Worm (Caenorhabditis elegans): ENCODE results near the gene tag-297.

tag-297 gene

DNA sequence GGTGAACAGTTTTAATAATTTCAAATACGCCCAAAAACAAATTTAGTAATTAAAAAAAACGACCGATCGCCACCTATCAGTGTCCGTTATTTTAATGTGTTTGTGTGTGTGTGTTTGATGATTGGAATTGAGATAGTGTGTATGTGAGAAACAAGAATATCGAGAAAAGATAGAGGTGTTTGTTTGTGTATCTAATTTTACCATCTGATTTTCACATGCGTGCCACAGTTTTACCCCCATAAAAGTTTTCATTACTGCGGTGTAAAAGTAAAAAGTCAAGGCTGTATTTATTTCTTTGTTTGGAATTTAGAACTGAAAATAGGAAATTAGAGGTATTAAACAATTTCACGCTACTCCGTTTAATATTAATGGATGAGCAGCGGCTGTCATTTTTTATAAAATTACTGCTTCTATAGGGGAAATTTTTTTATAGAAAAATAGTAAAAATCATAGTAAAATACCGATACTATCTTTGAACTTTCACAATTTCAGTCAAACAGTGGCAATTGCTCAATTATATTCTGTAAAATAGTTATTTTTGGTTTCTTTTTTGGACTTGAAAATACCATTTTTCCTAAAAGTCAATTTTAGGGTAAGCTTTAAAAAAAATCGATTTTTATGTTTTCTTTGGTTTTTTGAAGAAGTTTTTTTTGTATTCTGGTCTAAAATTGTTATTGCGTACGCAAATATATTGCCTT is 27.3 kb upstream of the tag-297 start (continued):
- no peak for TF ChIP-seq Y48G9A.11 (GFP tag; IDR thresholded peaks at IDR 0.05)
- TF ChIP-seq dve-1 (tag; optimal IDR thresholded peaks at IDR 0.05; ENCODE audit: insufficient read depth) = peak; percentile 15
- no peak for TF ChIP-seq ctbp-1 (GFP tag; IDR thresholded peaks at IDR 0.05)
- TF ChIP-seq unc-62 (GFP tag; optimal IDR thresholded peaks at IDR 0.05 in 1 of 2) = no peak
- no peak for TF ChIP-seq unc-62 (tag; optimal IDR thresholded peaks at IDR 0.05)
- TF ChIP-seq unc-130 (GFP tag; optimal IDR thresholded peaks at IDR 0.05) = no peak
- no peak for TF ChIP-seq zag-1 (tag; optimal IDR thresholded peaks at IDR 0.05)
- peak; percentile 61 for TF ChIP-seq pqm-1 (tag; optimal IDR thresholded peaks at IDR 0.05)
- no peak for TF ChIP-seq ztf-7 (tag; optimal IDR thresholded peaks at IDR 0.05)
- no peak for TF ChIP-seq mxl-2 (GFP tag; conservative IDR thresholded peaks at IDR 0.05)
- no peak for TF ChIP-seq arid-1 (GFP tag; conservative IDR thresholded peaks at IDR 0.05)
- TF ChIP-seq ceh-62 (tag; optimal IDR thresholded peaks at IDR 0.05) = no peak

DNA sequence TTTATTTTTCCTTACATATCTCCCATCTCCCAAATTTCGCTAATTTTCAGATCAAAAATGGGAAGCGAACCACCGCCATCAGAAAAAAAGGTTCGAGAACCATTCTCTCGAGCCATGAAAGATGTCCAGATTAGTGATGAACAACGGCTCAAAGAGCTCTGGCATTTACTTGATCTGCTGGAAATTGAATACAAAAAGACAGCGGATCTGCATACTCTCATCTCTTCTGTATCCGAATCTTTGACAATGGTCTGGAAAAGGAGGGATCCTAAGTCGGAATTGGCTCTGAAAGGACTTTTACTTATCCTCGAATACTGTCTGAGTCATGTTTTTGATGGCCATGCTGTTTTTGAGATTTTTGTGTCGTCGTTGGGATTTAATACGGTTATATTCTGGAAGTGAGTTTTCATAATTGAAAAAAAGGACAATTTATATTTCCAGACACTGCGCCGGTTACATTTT is 26.5 kb upstream of the tag-297 start, which contains the start of gene tps-2:
TSS of gene tps-2 (plus strand) at position 51 of the 462 bp plus-strand sequence.
- TF ChIP-seq T20F7.1 (GFP tag; optimal IDR thresholded peaks at IDR 0.05) (peak; percentile 0), F44E2.7 (GFP tag; IDR thresholded peaks at IDR 0.05) (no peak), ztf-11 (tag; optimal IDR thresholded peaks at IDR 0.05) (no peak), dmd-9 (GFP tag; IDR thresholded peaks at IDR 0.05) (no peak), nhr-102 (tag; optimal IDR thresholded peaks at IDR 0.05) (no peak), aha-1 (tag) (peak; percentile 96), ceh-44 (GFP tag; IDR thresholded peaks at IDR 0.05) (no peak), Y75B8A.6 (GFP tag; IDR thresholded peaks at IDR 0.05) (peak; percentile 5; the same call in 1 of the 2 replicates), nhr-77 (tag; optimal IDR thresholded peaks at IDR 0.05) (no peak), nhr-28 (tag; optimal IDR thresholded peaks at IDR 0.05) (no peak), lim-7 (GFP tag; IDR thresholded peaks at IDR 0.05) (no peak), attf-4 (tag; optimal IDR thresholded peaks at IDR 0.05) (no peak), sdz-12 (GFP tag; optimal IDR thresholded peaks at IDR 0.05) (peak; percentile 28), D1046.2 (GFP tag; IDR thresholded peaks at IDR 0.05) (no peak), lin-38 (GFP tag; IDR thresholded peaks at IDR 0.05) (no peak), T26A8.4 (GFP tag; IDR thresholded peaks at IDR 0.05) (no peak), nhr-48 (tag; optimal IDR thresholded peaks at IDR 0.05) (no peak), egl-43 (GFP tag; IDR thresholded peaks at IDR 0.05) (no peak), cey-2 (tag; optimal IDR thresholded peaks at IDR 0.05; ENCODE audit: borderline replicate concordance, insufficient read depth) (no peak), ces-1 (GFP tag; optimal IDR thresholded peaks at IDR 0.05) (no peak), ctbp-1 (GFP tag; IDR thresholded peaks at IDR 0.05) (peak; percentile 29; the same call in 1 of the 2 replicates), mep-1 (tag; optimal IDR thresholded peaks at IDR 0.05) (peak; percentile 9), arid-1 (GFP tag; conservative IDR thresholded peaks at IDR 0.05) (peak; percentile 12; the same call in 1 of the 2 replicates), mdl-1 (tag; optimal IDR thresholded peaks at IDR 0.05) (no peak), mxl-3 (GFP tag; optimal IDR thresholded peaks at IDR 0.05) (no peak), fos-1 (tag; optimal IDR thresholded peaks at IDR 0.05) (no peak), mdt-29 (GFP tag; IDR thresholded peaks at IDR 0.05) (no peak; the same call in 1 of the 2 replicates), zag-1 (tag; optimal IDR thresholded peaks at IDR 0.05) (no peak), nhr-237 (tag; optimal IDR thresholded peaks at IDR 0.05) (no peak), R02D3.7 (tag; optimal IDR thresholded peaks at IDR 0.05) (no peak), zip-2 (tag; optimal IDR thresholded peaks at IDR 0.05) (no peak), nhr-25 (tag; optimal IDR thresholded peaks at IDR 0.05; ENCODE audit: borderline replicate concordance, insufficient read depth) (no peak), duxl-1 (tag; optimal IDR thresholded peaks at IDR 0.05; ENCODE audit: poor library complexity) (no peak), jun-1 (tag; optimal IDR thresholded peaks at IDR 0.05) (no peak), hlh-11 (tag; optimal IDR thresholded peaks at IDR 0.05) (no peak), F10B5.3 (tag; optimal IDR thresholded peaks at IDR 0.05) (no peak), Y105C5A.15 (GFP tag; IDR thresholded peaks at IDR 0.05) (0 out of 2 replicates have a peak, but pooled peaks have one; percentile 28), lin-15B (tag; optimal IDR thresholded peaks at IDR 0.05) (no peak), fkh-10 (GFP tag; optimal IDR thresholded peaks at IDR 0.05) (no peak), zfp-3 (GFP tag; conservative IDR thresholded peaks at IDR 0.05) (no peak; the same call in 1 of the 2 replicates)

Measured in whole organism, L4 larva.